Fruit fly (Drosophila melanogaster) whole organism, embryonic: ENCODE measurements around the gene CheA75a.
A peak's percentile ranks its signal among the peaks of the same experiment; 100 is the strongest.

Experiments used
- Antp ChIP-seq: fragments of 200-800 bp; sonication (Bioruptor generic); optimal IDR thresholded peaks from 3 replicates; lab custom pipeline; 2016; ENCODE audit warnings: missing biosample characterization, missing genetic modification characterization
- Bdp1 ChIP-seq: fragments of 200-800 bp; sonication (Bioruptor generic); optimal IDR thresholded peaks from 3 replicates; lab custom pipeline; 2016; ENCODE audit warnings: missing biosample characterization, missing genetic modification characterization
- CG10543 ChIP-seq: fragments of 200-800 bp; sonication (Bioruptor generic); optimal IDR thresholded peaks from 3 replicates; lab custom pipeline; 2017; ENCODE audit warnings: missing biosample characterization, mild to moderate bottlenecking, missing genetic modification characterization, moderate library complexity
- CG14667 ChIP-seq: fragments of 200-800 bp; sonication (Bioruptor generic); IDR thresholded peaks from 2 replicates; pipeline ENCODE4 v1.3.6; 2022; ENCODE audit warnings: missing biosample characterization, missing genetic modification characterization
- CG15479 ChIP-seq: fragments of 200-800 bp; sonication (Bioruptor generic); optimal IDR thresholded peaks from 3 replicates; lab custom pipeline; 2019; ENCODE audit warnings: missing biosample characterization, mild to moderate bottlenecking, missing genetic modification characterization, moderate library complexity
- CG1603 ChIP-seq: fragments of 200-800 bp; sonication (Bioruptor generic); optimal IDR thresholded peaks from 2 replicates; lab custom pipeline; 2019; ENCODE audit warnings: missing biosample characterization, mild to moderate bottlenecking, missing genetic modification characterization, moderate library complexity
- CG18011 ChIP-seq: fragments of 200-800 bp; sonication (Bioruptor generic); optimal IDR thresholded peaks from 2 replicates; lab custom pipeline; 2017; ENCODE audit warnings: missing biosample characterization, missing genetic modification characterization, mild to moderate bottlenecking, moderate library complexity, missing genotype
- CG18262 ChIP-seq: fragments of 200-800 bp; optimal IDR thresholded peaks from 3 replicates; lab custom pipeline; 2019; ENCODE audit warnings: missing biosample characterization, mild to moderate bottlenecking, missing genetic modification characterization, moderate library complexity
- CG2875 ChIP-seq: fragments of 200-800 bp; sonication (Bioruptor generic); optimal IDR thresholded peaks from 2 replicates; lab custom pipeline; 2017; ENCODE audit warnings: missing biosample characterization, mild to moderate bottlenecking, missing genetic modification characterization, missing genetic modification reagents
- CG31365 ChIP-seq: fragments of 200-800 bp; sonication (Bioruptor generic); optimal IDR thresholded peaks from 2 replicates; lab custom pipeline; 2018; ENCODE audit warnings: missing biosample characterization, mild to moderate bottlenecking, missing genetic modification characterization
- CG33557 ChIP-seq: fragments of 200-800 bp; sonication (Bioruptor generic); optimal IDR thresholded peaks from 2 replicates; lab custom pipeline; 2019; ENCODE audit warnings: missing biosample characterization, mild to moderate bottlenecking, missing genetic modification characterization, moderate library complexity
- CG34376 ChIP-seq: fragments of 200-800 bp; sonication (Bioruptor generic); optimal IDR thresholded peaks from 2 replicates; lab custom pipeline; 2018; ENCODE audit warnings: missing biosample characterization, mild to moderate bottlenecking, missing genetic modification characterization
- CG4424 ChIP-seq: fragments of 200-800 bp; sonication (Bioruptor generic); optimal IDR thresholded peaks from 3 replicates; lab custom pipeline; 2016; ENCODE audit warnings: missing biosample characterization, missing genetic modification characterization
- CG4820 ChIP-seq: fragments of 200-800 bp; sonication (Bioruptor generic); optimal IDR thresholded peaks from 3 replicates; lab custom pipeline; 2016; ENCODE audit warnings: missing biosample characterization, missing genetic modification characterization
- CG5245 ChIP-seq: fragments of 200-800 bp; sonication (Bioruptor generic); optimal IDR thresholded peaks from 3 replicates; lab custom pipeline; 2016; ENCODE audit warnings: missing biosample characterization, missing genetic modification characterization
- CG9609 ChIP-seq: fragments of 200-800 bp; sonication (Bioruptor generic); optimal IDR thresholded peaks from 3 replicates; lab custom pipeline; 2016; ENCODE audit warnings: missing biosample characterization, missing genetic modification characterization
- Dad ChIP-seq: fragments of 200-800 bp; sonication (Bioruptor generic); optimal IDR thresholded peaks from 3 replicates; lab custom pipeline; 2016; ENCODE audit warnings: missing biosample characterization, missing genetic modification characterization
- Dfd ChIP-seq, 2 experiments: fragments of >200 bp; optimal IDR thresholded peaks; 2 replicates each; lab custom pipeline; 2017; ENCODE audit warnings: missing biosample characterization in 2 of 2, missing genetic modification characterization in 2 of 2
- Dref ChIP-seq: fragments of 200-800 bp; sonication (Bioruptor generic); IDR thresholded peaks from 2 replicates; pipeline ENCODE4 v1.3.6; 2022; ENCODE audit warnings: missing biosample characterization, missing genetic modification characterization
- Elba2 ChIP-seq: fragments of 200-800 bp; sonication (Bioruptor generic); optimal IDR thresholded peaks from 3 replicates; lab custom pipeline; 2016; ENCODE audit warnings: missing biosample characterization, missing genetic modification characterization
- Gug ChIP-seq: fragments of 200-800 bp; sonication (Bioruptor generic); IDR thresholded peaks from 4 replicates; pipeline ENCODE4 v1.3.6; 2022; ENCODE audit warnings: missing biosample characterization, missing genetic modification characterization
- H15 ChIP-seq: fragments of 200-800 bp; sonication (Bioruptor generic); IDR thresholded peaks from 3 replicates; pipeline ENCODE4 v1.3.6; 2022; ENCODE audit warnings: missing biosample characterization, missing genetic modification characterization
- Hr3 ChIP-seq: fragments of 200-800 bp; sonication (Bioruptor generic); optimal IDR thresholded peaks from 3 replicates; lab custom pipeline; 2016; ENCODE audit warnings: missing biosample characterization, missing genetic modification characterization
- Med ChIP-seq: fragments of 200-800 bp; sonication (Bioruptor generic); peaks from one replicate; lab custom pipeline; 2016; ENCODE audit warnings: missing biosample characterization, missing genetic modification characterization, mild to moderate bottlenecking, inconsistent platforms, moderate library complexity
- NC2α ChIP-seq: fragments of 200-800 bp; sonication (Bioruptor generic); optimal IDR thresholded peaks from 2 replicates; lab custom pipeline; 2016; ENCODE audit warnings: missing biosample characterization, missing genetic modification characterization
- NC2β ChIP-seq: fragments of 200-800 bp; sonication (Bioruptor generic); optimal IDR thresholded peaks from 2 replicates; lab custom pipeline; 2016; ENCODE audit warnings: missing biosample characterization, missing genetic modification characterization
- Rx ChIP-seq: fragments of 200-800 bp; sonication (Bioruptor generic); IDR thresholded peaks from 2 replicates; pipeline ENCODE4 v1.3.6; 2022; ENCODE audit warnings: missing biosample characterization, missing genetic modification characterization
- Side ChIP-seq: fragments of 200-800 bp; sonication (Bioruptor generic); optimal IDR thresholded peaks from 2 replicates; lab custom pipeline; 2016; ENCODE audit warnings: missing biosample characterization, missing genetic modification characterization
- Sin3A ChIP-seq: fragments of >200 bp; optimal IDR thresholded peaks from 2 replicates; lab custom pipeline; 2018
- Usf ChIP-seq: fragments of 200-800 bp; sonication (Bioruptor generic); optimal IDR thresholded peaks from 2 replicates; lab custom pipeline; 2017; ENCODE audit warnings: missing genotype, missing biosample characterization, missing genetic modification characterization
- bsh ChIP-seq, 2 experiments: fragments of 200-800 bp; sonication (Bioruptor generic); optimal IDR thresholded peaks; 2 replicates each; lab custom pipeline; 2017 to 2018; ENCODE audit warnings: mild to moderate bottlenecking in 2 of 2, missing biosample characterization in 2 of 2, missing genetic modification characterization in 2 of 2, moderate library complexity in 1 of 2
- chif ChIP-seq, 2 experiments: fragments of 200-800 bp; sonication (Bioruptor generic); optimal IDR thresholded peaks; 3 replicates each; lab custom pipeline; 2016; ENCODE audit warnings: missing biosample characterization in 2 of 2, missing genetic modification characterization in 2 of 2
- crc ChIP-seq: fragments of 200-800 bp; sonication (Bioruptor generic); optimal IDR thresholded peaks from 2 replicates; lab custom pipeline; 2016; ENCODE audit warnings: missing biosample characterization, missing genetic modification characterization
- cwo ChIP-seq: fragments of 200-800 bp; sonication (Bioruptor generic); optimal IDR thresholded peaks from 3 replicates; lab custom pipeline; 2017; ENCODE audit warnings: missing biosample characterization, missing genetic modification characterization, mild to moderate bottlenecking, moderate library complexity, missing genetic modification reagents
- disco-r ChIP-seq: fragments of 200-800 bp; sonication (Bioruptor generic); optimal IDR thresholded peaks from 2 replicates; lab custom pipeline; 2016; ENCODE audit warnings: missing biosample characterization, missing genetic modification characterization
- dm ChIP-seq: fragments of 200-800 bp; sonication (Bioruptor generic); optimal IDR thresholded peaks from 3 replicates; lab custom pipeline; 2016; ENCODE audit warnings: missing biosample characterization, missing genetic modification characterization
- dmrt99B ChIP-seq: fragments of 200-800 bp; sonication (Bioruptor generic); optimal IDR thresholded peaks from 2 replicates; lab custom pipeline; 2018; ENCODE audit warnings: missing biosample characterization, mild to moderate bottlenecking, missing genetic modification characterization, moderate library complexity
- en ChIP-seq: fragments of 200-800 bp; sonication (Bioruptor generic); optimal IDR thresholded peaks from 2 replicates; lab custom pipeline; 2016; ENCODE audit warnings: missing biosample characterization, missing genetic modification characterization
- fd3F ChIP-seq: fragments of 200-800 bp; sonication (Bioruptor generic); optimal IDR thresholded peaks from 2 replicates; lab custom pipeline; 2018; ENCODE audit warnings: missing biosample characterization, mild to moderate bottlenecking, missing genetic modification characterization, moderate library complexity
- gcm ChIP-seq: fragments of 200-800 bp; sonication (Bioruptor generic); optimal IDR thresholded peaks from 2 replicates; lab custom pipeline; 2019; ENCODE audit warnings: missing biosample characterization, mild to moderate bottlenecking, missing genetic modification characterization, moderate library complexity
- gsb-n ChIP-seq: fragments of 200-800 bp; sonication (Bioruptor generic); optimal IDR thresholded peaks from 3 replicates; lab custom pipeline; 2018; ENCODE audit warnings: missing biosample characterization, mild to moderate bottlenecking, missing genetic modification characterization
- h ChIP-seq: fragments of >200 bp; optimal IDR thresholded peaks from 2 replicates; lab custom pipeline; 2017
- hbn ChIP-seq: fragments of 200-800 bp; sonication (Bioruptor generic); IDR thresholded peaks from 2 replicates; pipeline ENCODE4 v1.3.6; 2022; ENCODE audit warnings: missing biosample characterization, missing genetic modification characterization; ENCODE audit not compliant: partially characterized antibody
- insv ChIP-seq, 2 experiments: fragments of 200-800 bp; sonication (Bioruptor generic); optimal IDR thresholded peaks; 3 replicates each; lab custom pipeline; 2016 to 2018; ENCODE audit warnings: missing biosample characterization in 2 of 2, missing genetic modification characterization in 2 of 2
- prd ChIP-seq, 3 experiments: fragments of >200 bp in 2 of 3; fragments of 200-800 bp in 1 of 3; sonication (Bioruptor generic) in 1 of 3; optimal IDR thresholded peaks in 2 of 3; IDR thresholded peaks in 1 of 3; 2 replicates in 2 of 3; 3 replicates in 1 of 3; pipeline versions ENCODE4 v1.3.6 to Lab custom; 2017 to 2022; ENCODE audit warnings: missing biosample characterization in 1 of 3, missing genetic modification characterization in 1 of 3
- pzg ChIP-seq: fragments of 200-800 bp; sonication (Bioruptor generic); optimal IDR thresholded peaks from 3 replicates; lab custom pipeline; 2018; ENCODE audit warnings: missing biosample characterization, mild to moderate bottlenecking, missing genetic modification characterization, moderate library complexity
- sens-2 ChIP-seq: fragments of 200-800 bp; sonication (Bioruptor generic); IDR thresholded peaks from 2 replicates; pipeline ENCODE4 v1.3.6; 2022; ENCODE audit warnings: missing biosample characterization, missing genetic modification characterization
- shn ChIP-seq: fragments of 200-800 bp; sonication (Bioruptor generic); optimal IDR thresholded peaks from 3 replicates; lab custom pipeline; 2016; ENCODE audit warnings: missing biosample characterization, missing genetic modification characterization
- tgo ChIP-seq: fragments of 200-800 bp; sonication (Bioruptor generic); IDR thresholded peaks from 3 replicates; pipeline ENCODE4 v1.3.6; 2022; ENCODE audit warnings: missing biosample characterization, missing genetic modification characterization
- tna ChIP-seq: fragments of 200-800 bp; sonication (Bioruptor generic); IDR thresholded peaks from 2 replicates; pipeline ENCODE4 v1.3.6; 2022; ENCODE audit warnings: missing biosample characterization, missing genetic modification characterization; ENCODE audit not compliant: partially characterized antibody
- usp ChIP-seq: fragments of >200 bp; optimal IDR thresholded peaks from 2 replicates; lab custom pipeline; 2017; ENCODE audit warnings: missing biosample characterization, missing genetic modification characterization

CheA75a gene

dm6 chr3L:18281236-18281635 lies 29.3 kb downstream of the CheA75a start (continued):
- peak; percentile 78 for TF ChIP-seq dm (GFP tag; lab: Kevin White, UChicago)
- TF ChIP-seq CG18011 = peak; percentile 14
- TF ChIP-seq dmrt99B (tag; lab: Kevin White, UChicago) = peak; percentile 87
- peak; percentile 93 for TF ChIP-seq CG4820 (GFP tag; lab: Kevin White, UChicago)
- peak; percentile 84 for TF ChIP-seq shn (GFP tag; lab: Kevin White, UChicago)
- TF ChIP-seq Rx = peak; percentile 83
- TF ChIP-seq bsh (GFP tag; optimal IDR thresholded peaks at IDR 0.05; lab: Kevin White, UChicago) = peak; percentile 36 to 97
- no peak for TF ChIP-seq CG34376 (GFP tag; lab: Kevin White, UChicago)
- TF ChIP-seq Elba2 (GFP tag; lab: Kevin White, UChicago) = peak; percentile 56
- TF ChIP-seq pzg (GFP tag; lab: Kevin White, UChicago) = no peak
- peak; percentile 95 for TF ChIP-seq gsb-n (tag; lab: Kevin White, UChicago)
- peak; percentile 99 for TF ChIP-seq CG33557 (GFP tag; lab: Kevin White, UChicago)
- TF ChIP-seq Dfd (GFP tag; optimal IDR thresholded peaks at IDR 0.05; lab: Kevin White, UChicago) = no peak
- no peak for TF ChIP-seq CG31365 (tag; lab: Kevin White, UChicago)
- peak; percentile 82 for TF ChIP-seq en (GFP tag; lab: Kevin White, UChicago)
- TF ChIP-seq NC2α (GFP tag; lab: Kevin White, UChicago) = peak; percentile 71
- TF ChIP-seq gcm (GFP tag; lab: Kevin White, UChicago) = peak; percentile 95
- TF ChIP-seq CG14667 = peak; percentile 86
- TF ChIP-seq NC2β (GFP tag; lab: Kevin White, UChicago) = peak; percentile 91
- TF ChIP-seq tna (GFP tag; lab: Robert Waterston, UW) = no peak
- TF ChIP-seq Antp (GFP tag; lab: Kevin White, UChicago) = peak; percentile 82
- TF ChIP-seq CG15479 (GFP tag; lab: Kevin White, UChicago) = peak; percentile 16
- TF ChIP-seq Usf (GFP tag; lab: Kevin White, UChicago) = peak; percentile 87
- TF ChIP-seq crc = peak; percentile 76
- TF ChIP-seq Dref (GFP tag; lab: Robert Waterston, UW) = no peak
- TF ChIP-seq CG10543 (GFP tag; lab: Kevin White, UChicago) = no peak
- no peak for TF ChIP-seq prd (optimal IDR thresholded peaks at IDR 0.05; lab: Kevin White, UChicago)
- peak; percentile 94 for TF ChIP-seq prd (GFP tag; IDR thresholded peaks at IDR 0.05; lab: Robert Waterston, UW)
- peak; percentile 97 for TF ChIP-seq Med
- peak; percentile 89 for TF ChIP-seq Hr3 (GFP tag; lab: Kevin White, UChicago)
- TF ChIP-seq Side = peak; percentile 85
- peak; percentile 89 for TF ChIP-seq CG5245 (GFP tag; lab: Kevin White, UChicago)
- no peak for TF ChIP-seq Sin3A
- TF ChIP-seq insv (GFP tag; optimal IDR thresholded peaks at IDR 0.05; lab: Kevin White, UChicago) = peak in 1 of 2 experiments; percentile 11
- no peak for TF ChIP-seq usp (GFP tag; lab: Kevin White, UChicago)
- TF ChIP-seq cwo (GFP tag; lab: Kevin White, UChicago) = peak; percentile 38
- peak; percentile 87 for TF ChIP-seq H15 (GFP tag; lab: Robert Waterston, UW)
- TF ChIP-seq Dad = peak; percentile 84
- peak; percentile 91 for TF ChIP-seq CG4424
- TF ChIP-seq CG9609 = peak; percentile 89
- TF ChIP-seq h = no peak
- TF ChIP-seq sens-2 (GFP tag; lab: Robert Waterston, UW) = peak; percentile 90
- no peak for TF ChIP-seq hbn (GFP tag; lab: Robert Waterston, UW)
- peak; percentile 28 for TF ChIP-seq fd3F (GFP tag; lab: Kevin White, UChicago)
- peak; percentile 98 for TF ChIP-seq CG18262
- TF ChIP-seq tgo = peak; percentile 84
- peak; percentile 80; the same call in 3 of the 4 replicates for TF ChIP-seq Gug
- peak; percentile 92 to 97 for TF ChIP-seq chif (GFP tag; optimal IDR thresholded peaks at IDR 0.05; lab: Kevin White, UChicago)
- TF ChIP-seq CG2875 (GFP tag; lab: Kevin White, UChicago) = peak; percentile 91
- TF ChIP-seq Bdp1 (GFP tag; lab: Kevin White, UChicago) = peak; percentile 77
- TF ChIP-seq disco-r (GFP tag; lab: Kevin White, UChicago) = peak; percentile 81
- peak; percentile 96 for TF ChIP-seq CG1603 (tag; lab: Kevin White, UChicago)
